Worm (Caenorhabditis elegans) whole organism, young adult: ENCODE measurements around the gene C14C10.10.

Source experiments
- B0019.2 ChIP-seq: fragments of 200-800 bp; sonication (Bioruptor generic); conservative IDR thresholded peaks from 2 replicates; pipeline ENCODE4 v1.3.6; 2022; ENCODE audit warnings: missing genetic modification reagents, missing genetic modification characterization, missing compliant biosample characterization
- B0261.1 ChIP-seq: sonication (generic microtip); optimal IDR thresholded peaks from 2 replicates; lab custom pipeline; 2016; ENCODE audit warnings: mild to moderate bottlenecking, missing genetic modification characterization, moderate library complexity, missing compliant biosample characterization
- C06A6.2 ChIP-seq: fragments of 200-800 bp; sonication (Bioruptor generic); conservative IDR thresholded peaks from 2 replicates; pipeline ENCODE4 v1.3.6; 2022; ENCODE audit warnings: missing genetic modification characterization, missing compliant biosample characterization
- F22D6.2 ChIP-seq: sonication (generic microtip); optimal IDR thresholded peaks from 2 replicates; lab custom pipeline; 2016; ENCODE audit warnings: mild to moderate bottlenecking, missing genetic modification characterization, missing compliant biosample characterization
- F23B12.7 ChIP-seq: sonication (generic microtip); optimal IDR thresholded peaks from 2 replicates; lab custom pipeline; 2017; ENCODE audit warnings: missing genetic modification characterization, mild to moderate bottlenecking, missing compliant biosample characterization, antibody characterized with exemption, moderate library complexity; ENCODE audit not compliant: insufficient read depth
- F57C9.4 ChIP-seq: sonication (generic microtip); optimal IDR thresholded peaks from 2 replicates; lab custom pipeline; 2017; ENCODE audit warnings: mild to moderate bottlenecking, missing genetic modification characterization, missing compliant biosample characterization
- T07F8.4 ChIP-seq: sonication (generic microtip); optimal IDR thresholded peaks from 2 replicates; lab custom pipeline; 2016; ENCODE audit warnings: mild to moderate bottlenecking, missing genetic modification characterization, moderate library complexity, missing compliant biosample characterization
- ZK185.1 ChIP-seq: sonication (generic microtip); optimal IDR thresholded peaks from 2 replicates; lab custom pipeline; 2016; ENCODE audit warnings: mild to moderate bottlenecking, missing genetic modification characterization, missing compliant biosample characterization; ENCODE audit not compliant: poor library complexity, severe bottlenecking
- bed-1 ChIP-seq: fragments of 200-800 bp; sonication (Bioruptor generic); IDR thresholded peaks from 2 replicates; pipeline ENCODE4 v1.3.6; 2022; ENCODE audit warnings: missing genetic modification reagents, missing genetic modification characterization, missing compliant biosample characterization
- cebp-1 ChIP-seq, 2 experiments: fragments of 200-800 bp in 1 of 2; sonication (Bioruptor generic) in 1 of 2; sonication (generic microtip) in 1 of 2; IDR thresholded peaks in 1 of 2; optimal IDR thresholded peaks in 1 of 2; 2 replicates each; pipeline versions ENCODE4 v1.3.6 to Lab custom; 2017 to 2022; ENCODE audit warnings: missing compliant biosample characterization in 2 of 2, missing genetic modification characterization in 2 of 2, mild to moderate bottlenecking in 1 of 2, missing genetic modification reagents in 1 of 2, moderate library complexity in 1 of 2
- ceh-100 ChIP-seq: fragments of 200-800 bp; sonication (Bioruptor generic); IDR thresholded peaks from 2 replicates; pipeline ENCODE4 v1.3.6; 2022; ENCODE audit warnings: missing genetic modification reagents, missing genetic modification characterization, missing compliant biosample characterization
- ceh-40 ChIP-seq: fragments of 200-800 bp; sonication (Bioruptor generic); IDR thresholded peaks from 2 replicates; pipeline ENCODE4 v1.3.6; 2022; ENCODE audit warnings: missing genetic modification characterization, missing compliant biosample characterization
- egrh-3 ChIP-seq: fragments of 200-800 bp; sonication (Bioruptor generic); IDR thresholded peaks from 2 replicates; pipeline ENCODE4 v1.3.6; 2022; ENCODE audit warnings: missing genetic modification reagents, missing genetic modification characterization, missing compliant biosample characterization
- ets-4 ChIP-seq: fragments of 200-800 bp; sonication (Bioruptor generic); optimal IDR thresholded peaks from 2 replicates; lab custom pipeline; 2018; ENCODE audit warnings: mild to moderate bottlenecking, missing genetic modification characterization, missing compliant biosample characterization
- fkh-3 ChIP-seq: sonication (generic microtip); optimal IDR thresholded peaks from 2 replicates; lab custom pipeline; 2016; ENCODE audit warnings: mild to moderate bottlenecking, missing genetic modification characterization, missing compliant biosample characterization
- hlh-12 ChIP-seq: sonication (generic microtip); optimal IDR thresholded peaks from 2 replicates; lab custom pipeline; 2016; ENCODE audit warnings: missing genetic modification characterization, missing compliant biosample characterization
- hmg-20 ChIP-seq: fragments of 200-800 bp; sonication (Bioruptor generic); IDR thresholded peaks from 2 replicates; pipeline ENCODE4 v1.3.6; 2022; ENCODE audit warnings: missing genetic modification reagents, missing genetic modification characterization, missing compliant biosample characterization
- let-607 ChIP-seq, 2 experiments: fragments of 200-800 bp in 1 of 2; sonication (Bioruptor generic) in 1 of 2; sonication (generic microtip) in 1 of 2; optimal IDR thresholded peaks; 2 replicates each; lab custom pipeline; 2016 to 2018; ENCODE audit warnings: mild to moderate bottlenecking in 2 of 2, missing compliant biosample characterization in 2 of 2, missing genetic modification characterization in 2 of 2, moderate library complexity in 2 of 2, missing genotype in 1 of 2
- lir-1 ChIP-seq: fragments of 200-800 bp; sonication (Bioruptor generic); conservative IDR thresholded peaks from 2 replicates; pipeline ENCODE4 v1.3.6; 2022; ENCODE audit warnings: missing genetic modification reagents, missing genetic modification characterization, missing compliant biosample characterization
- lsy-27 ChIP-seq: sonication (generic microtip); optimal IDR thresholded peaks from 2 replicates; lab custom pipeline; 2017; ENCODE audit warnings: missing genetic modification characterization, mild to moderate bottlenecking, missing compliant biosample characterization, antibody characterized with exemption, missing genotype, borderline replicate concordance; ENCODE audit not compliant: insufficient read depth
- madf-10 ChIP-seq: sonication (generic microtip); optimal IDR thresholded peaks from 2 replicates; lab custom pipeline; 2016; ENCODE audit warnings: mild to moderate bottlenecking, missing genetic modification characterization, missing compliant biosample characterization
- madf-6 ChIP-seq: fragments of 200-800 bp; sonication (Bioruptor generic); IDR thresholded peaks from 2 replicates; pipeline ENCODE4 v1.3.6; 2022; ENCODE audit warnings: missing genetic modification reagents, missing genetic modification characterization, missing compliant biosample characterization
- mes-4 ChIP-seq: sonication (generic microtip); optimal IDR thresholded peaks from 2 replicates; lab custom pipeline; 2016; ENCODE audit warnings: missing genotype, missing genetic modification characterization, missing compliant biosample characterization
- mxl-1 ChIP-seq: sonication (generic microtip); optimal IDR thresholded peaks from 2 replicates; lab custom pipeline; 2016; ENCODE audit warnings: missing genetic modification characterization, missing compliant biosample characterization
- pbrm-1 ChIP-seq: fragments of 200-800 bp; sonication (Bioruptor generic); IDR thresholded peaks from 2 replicates; pipeline ENCODE4 v1.3.6; 2022; ENCODE audit warnings: missing genetic modification reagents, missing genetic modification characterization, missing compliant biosample characterization
- rpc-1 ChIP-seq, 2 experiments: fragments of 150-350 bp in 1 of 2; sonication (generic microtip) in 1 of 2; optimal IDR thresholded peaks; 2 replicates each; lab custom pipeline; 2014 to 2018; ENCODE audit warnings: missing biosample characterization in 1 of 2, missing genetic modification characterization in 1 of 2, missing genetic modification reagents in 1 of 2, missing genotype in 1 of 2
- sdz-38 ChIP-seq: sonication (generic microtip); optimal IDR thresholded peaks from 2 replicates; lab custom pipeline; 2016; ENCODE audit warnings: missing genotype, missing genetic modification characterization, missing compliant biosample characterization
- snpc-1.1 ChIP-seq: sonication (generic microtip); optimal IDR thresholded peaks from 2 replicates; lab custom pipeline; 2017; ENCODE audit warnings: missing genetic modification characterization, mild to moderate bottlenecking, missing compliant biosample characterization, antibody characterized with exemption, moderate library complexity, missing genotype, missing genetic modification reagents; ENCODE audit not compliant: insufficient read depth
- snpc-3.4 ChIP-seq: sonication (generic microtip); optimal IDR thresholded peaks from 2 replicates; lab custom pipeline; 2017; ENCODE audit warnings: missing genetic modification characterization, mild to moderate bottlenecking, missing compliant biosample characterization, antibody characterized with exemption, moderate library complexity, missing genotype, missing genetic modification reagents
- snpc-4 ChIP-seq, 5 experiments: fragments of 150-350 bp in 1 of 5; sonication (generic microtip) in 4 of 5; optimal IDR thresholded peaks; 2 replicates each; lab custom pipeline; 2014 to 2018; ENCODE audit warnings: missing genetic modification characterization in 5 of 5, missing biosample characterization in 3 of 5, antibody characterized with exemption in 2 of 5, mild to moderate bottlenecking in 2 of 5, missing compliant biosample characterization in 2 of 5, missing genotype in 2 of 5, moderate library complexity in 2 of 5, missing genetic modification reagents in 1 of 5
- unc-62 ChIP-seq: fragments of 150-350 bp; optimal IDR thresholded peaks from 2 replicates; lab custom pipeline; 2014; ENCODE audit warnings: missing biosample characterization, missing genetic modification reagents, missing genetic modification characterization
- ztf-25 ChIP-seq: fragments of 200-800 bp; sonication (Bioruptor generic); IDR thresholded peaks from 2 replicates; pipeline ENCODE4 v1.3.6; 2022; ENCODE audit warnings: missing genetic modification reagents, missing genetic modification characterization, missing compliant biosample characterization
- ztf-28 ChIP-seq: fragments of 200-800 bp; sonication (Bioruptor generic); IDR thresholded peaks from 2 replicates; pipeline ENCODE4 v1.3.6; 2022; ENCODE audit warnings: missing genetic modification reagents, missing genetic modification characterization, missing compliant biosample characterization
- ztf-6 ChIP-seq: fragments of 200-800 bp; sonication (Bioruptor generic); IDR thresholded peaks from 2 replicates; pipeline ENCODE4 v1.3.6; 2022; ENCODE audit warnings: missing genetic modification reagents, missing genetic modification characterization, missing compliant biosample characterization

Gene C14C10.10

DNA sequence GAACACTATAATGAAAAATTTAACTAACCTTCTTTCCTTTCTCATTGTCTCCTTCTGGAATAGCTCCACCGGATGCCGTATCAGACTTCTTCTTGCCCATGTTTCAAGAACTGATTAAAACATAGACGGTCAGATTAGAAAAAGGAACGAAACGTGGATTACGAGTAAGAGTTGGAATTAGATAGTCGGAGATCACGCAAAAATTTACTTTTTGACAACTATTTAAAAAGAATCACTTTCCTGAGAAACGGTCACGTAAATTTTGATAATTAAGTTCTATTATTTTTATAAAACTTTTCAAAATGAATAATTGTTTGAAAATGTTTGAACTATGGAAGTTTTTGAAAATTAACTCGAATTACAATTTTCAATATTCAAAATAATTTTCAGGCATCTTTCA lies 13.2 kb upstream of the C14C10.10 start, which contains the start of gene cyc-2.2:
cyc-2.2 (minus strand) TSS at position 101 of the 400 bp plus-strand sequence.
- TF ChIP-seq cebp-1 (GFP tag; IDR thresholded peaks at IDR 0.05; lab: Robert Waterston, UW), result no peak
- no peak for TF ChIP-seq cebp-1 (tag; optimal IDR thresholded peaks at IDR 0.05; lab: Kevin White, UChicago)
- no peak for TF ChIP-seq mes-4 (tag; lab: Kevin White, UChicago)
- no peak for TF ChIP-seq B0019.2 (GFP tag; lab: Robert Waterston, UW)
- no peak for TF ChIP-seq ztf-6 (GFP tag; lab: Robert Waterston, UW)
- no peak for TF ChIP-seq fkh-3
- TF ChIP-seq bed-1 (GFP tag; lab: Robert Waterston, UW), result no peak
- no peak for TF ChIP-seq ets-4 (GFP tag; lab: Kevin White, UChicago)
- no peak for TF ChIP-seq egrh-3 (GFP tag; lab: Robert Waterston, UW)
- TF ChIP-seq madf-6 (GFP tag; lab: Robert Waterston, UW), result no peak
- no peak for TF ChIP-seq sdz-38
- TF ChIP-seq rpc-1 (optimal IDR thresholded peaks at IDR 0.05; lab: Kevin White, UChicago), result no peak
- no peak for TF ChIP-seq rpc-1 (tag; optimal IDR thresholded peaks at IDR 0.05; lab: Kevin White, UChicago)
- no peak for TF ChIP-seq mxl-1
- TF ChIP-seq snpc-3.4, result no peak
- no peak for TF ChIP-seq let-607 (tag; optimal IDR thresholded peaks at IDR 0.05; lab: Kevin White, UChicago)

DNA sequence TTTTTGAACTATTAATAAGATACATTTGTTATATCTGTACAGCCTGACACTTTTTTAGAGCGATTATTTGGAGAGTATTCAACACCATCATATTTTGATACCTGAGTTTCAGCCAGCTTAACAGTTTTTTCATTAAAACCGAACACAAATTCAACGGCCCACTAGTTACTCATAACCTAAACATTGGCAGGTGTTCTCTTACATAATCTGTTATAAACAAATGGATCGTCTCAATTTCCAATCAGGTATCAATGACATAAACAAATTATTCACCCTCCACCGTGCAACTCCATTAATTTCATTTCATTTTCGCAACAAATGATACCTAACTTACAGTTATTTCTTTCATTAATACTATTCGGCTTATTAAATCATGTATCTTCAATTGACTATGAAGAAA lies 12.1 kb upstream of the C14C10.10 start, which contains the start of gene cubn-1:
cubn-1 (plus strand) TSS at position 301 of the 400 bp plus-strand sequence.
- TF ChIP-seq F57C9.4 (tag; lab: Kevin White, UChicago), result no peak
- no peak for TF ChIP-seq unc-62 (GFP tag; lab: Kevin White, UChicago)
- TF ChIP-seq B0019.2 (GFP tag; lab: Robert Waterston, UW), result no peak
- no peak for TF ChIP-seq lsy-27 (tag; lab: Kevin White, UChicago)
- TF ChIP-seq pbrm-1, result no peak
- TF ChIP-seq T07F8.4 (tag; lab: Kevin White, UChicago), result no peak
- no peak for TF ChIP-seq rpc-1 (optimal IDR thresholded peaks at IDR 0.05; lab: Kevin White, UChicago)
- no peak for TF ChIP-seq rpc-1 (tag; optimal IDR thresholded peaks at IDR 0.05; lab: Kevin White, UChicago)
- TF ChIP-seq ZK185.1, result no peak
- TF ChIP-seq ztf-6 (GFP tag; lab: Robert Waterston, UW), result no peak
- TF ChIP-seq, all 124 proteins: peak for 0

ce11 chrV:12609526-12609925 lies 10.6 kb upstream of the C14C10.10 start, which contains the start of gene ZC116.1:
ZC116.1 (plus strand) TSS chrV:12609826.
- TF ChIP-seq F23B12.7 (no peak), lir-1 (GFP tag; lab: Robert Waterston, UW) (no peak), ztf-28 (no peak), ceh-100 (no peak), ets-4 (GFP tag; lab: Kevin White, UChicago) (no peak), snpc-4 (GFP tag; optimal IDR thresholded peaks at IDR 0.05; lab: Kevin White, UChicago) (no peak), snpc-4 (tag; optimal IDR thresholded peaks at IDR 0.05; lab: Kevin White, UChicago) (no peak), madf-10 (tag; lab: Kevin White, UChicago) (no peak), snpc-1.1 (tag; lab: Kevin White, UChicago) (no peak), hmg-20 (GFP tag; lab: Robert Waterston, UW) (no peak)

- TF ChIP-seq T07F8.4 (tag; lab: Kevin White, UChicago) (no peak), ceh-40 (no peak), hmg-20 (GFP tag; lab: Robert Waterston, UW) (no peak), F22D6.2 (tag; lab: Kevin White, UChicago) (no peak), F57C9.4 (tag; lab: Kevin White, UChicago) (no peak), C06A6.2 (GFP tag; lab: Robert Waterston, UW) (no peak), B0261.1 (tag; lab: Kevin White, UChicago) (no peak), lir-1 (GFP tag; lab: Robert Waterston, UW) (no peak), hlh-12 (tag; lab: Kevin White, UChicago) (no peak), ztf-25 (GFP tag; lab: Robert Waterston, UW) (no peak)
Observed at ce11 chrV:12608857-12609256, 9.9 kb upstream of the C14C10.10 start, which contains the start of gene ZC116.5. ZC116.5 (minus strand) TSS chrV:12608957.
